Worm (Caenorhabditis elegans) whole organism, early embryonic: ENCODE results near the gene clec-140.

Experiments
- B0310.2 ChIP-seq: sonication (generic microtip); optimal IDR thresholded peaks from 2 replicates; lab custom pipeline; 2016; ENCODE audit warnings: mild to moderate bottlenecking, missing genetic modification characterization, missing compliant biosample characterization
- F13C5.2 ChIP-seq: sonication (generic microtip); optimal IDR thresholded peaks from 2 replicates; lab custom pipeline; 2017; ENCODE audit warnings: mild to moderate bottlenecking, missing genetic modification characterization, inconsistent platforms, missing compliant biosample characterization
- aly-1 ChIP-seq: sonication (generic microtip); optimal IDR thresholded peaks from 2 replicates; lab custom pipeline; 2016; ENCODE audit warnings: missing genetic modification characterization, missing compliant biosample characterization
- ama-1 ChIP-seq: fragments of 150-350 bp; optimal IDR thresholded peaks from 2 replicates; lab custom pipeline; 2014
- ceh-13 ChIP-seq: fragments of 200-800 bp; sonication (Bioruptor generic); optimal IDR thresholded peaks from 2 replicates; lab custom pipeline; 2018; ENCODE audit warnings: mild to moderate bottlenecking, missing genetic modification characterization, missing compliant biosample characterization
- ceh-36 ChIP-seq: sonication (generic microtip); optimal IDR thresholded peaks from 2 replicates; lab custom pipeline; 2016; ENCODE audit warnings: missing genetic modification characterization, inconsistent platforms, missing compliant biosample characterization
- ets-7 ChIP-seq: sonication (generic microtip); optimal IDR thresholded peaks from 2 replicates; lab custom pipeline; 2016; ENCODE audit warnings: missing genotype, missing genetic modification characterization, missing compliant biosample characterization
- flt-1 ChIP-seq: fragments of 200-800 bp; sonication (Bioruptor generic); IDR thresholded peaks from 2 replicates; pipeline ENCODE4 v1.3.6; 2022; ENCODE audit warnings: missing genetic modification characterization, missing compliant biosample characterization
- hmbx-1 ChIP-seq: sonication (generic microtip); optimal IDR thresholded peaks from 2 replicates; lab custom pipeline; 2016; ENCODE audit warnings: mild to moderate bottlenecking, missing genetic modification characterization, missing compliant biosample characterization
- hmg-4 ChIP-seq: fragments of 200-800 bp; sonication (Bioruptor generic); optimal IDR thresholded peaks from 2 replicates; lab custom pipeline; 2018; ENCODE audit warnings: mild to moderate bottlenecking, missing genetic modification characterization, missing compliant biosample characterization
- hnd-1 ChIP-seq: sonication (generic microtip); optimal IDR thresholded peaks from 2 replicates; lab custom pipeline; 2016; ENCODE audit warnings: missing genetic modification characterization, missing compliant biosample characterization
- pes-1 ChIP-seq: fragments of 200-800 bp; sonication (Bioruptor generic); IDR thresholded peaks from 2 replicates; pipeline ENCODE4 v1.3.6; 2022; ENCODE audit warnings: missing genetic modification reagents, missing genetic modification characterization, missing compliant biosample characterization
- scrt-1 ChIP-seq: fragments of 200-800 bp; sonication (Bioruptor generic); IDR thresholded peaks from 2 replicates; pipeline ENCODE4 v1.3.6; 2022; ENCODE audit warnings: missing genetic modification characterization, missing compliant biosample characterization
- sea-1 ChIP-seq: fragments of 200-800 bp; sonication (Bioruptor generic); conservative IDR thresholded peaks from 2 replicates; pipeline ENCODE4 v1.3.6; 2022; ENCODE audit warnings: missing genetic modification characterization, missing compliant biosample characterization
- tbx-11 ChIP-seq: fragments of 200-800 bp; sonication (Bioruptor generic); IDR thresholded peaks from 2 replicates; pipeline ENCODE4 v1.3.6; 2022; ENCODE audit warnings: missing genetic modification characterization, missing compliant biosample characterization
- tbx-37 ChIP-seq: fragments of 200-800 bp; sonication (Bioruptor generic); conservative IDR thresholded peaks from 2 replicates; pipeline ENCODE4 v1.3.6; 2022; ENCODE audit warnings: missing genetic modification reagents, missing genetic modification characterization, missing compliant biosample characterization
- tra-4 ChIP-seq: sonication (generic microtip); optimal IDR thresholded peaks from 2 replicates; lab custom pipeline; 2017; ENCODE audit warnings: missing genetic modification characterization, missing compliant biosample characterization

clec-140 gene

ce11 chrII:4681391-4681790, 8.5 kb downstream of the clec-140 start, which contains the start of gene T05A7.7:
TSS of gene T05A7.7 (minus strand) at chrII:4681491.
- no peak for TF ChIP-seq hnd-1 (tag; lab: Kevin White, UChicago)
- TF ChIP-seq hmbx-1 (tag; lab: Kevin White, UChicago): no peak
- no peak for TF ChIP-seq tbx-11

ce11 chrII:4683693-4684092, 10.8 kb downstream of the clec-140 start, which contains the start of gene sre-40:
TSS of gene sre-40 (minus strand) at chrII:4683793.
- TF ChIP-seq scrt-1 (GFP tag; lab: Robert Waterston, UW) (no peak), flt-1 (GFP tag; lab: Robert Waterston, UW) (no peak), ama-1 (no peak), hnd-1 (tag; lab: Kevin White, UChicago) (no peak), hmbx-1 (tag; lab: Kevin White, UChicago) (no peak), tbx-37 (GFP tag; lab: Robert Waterston, UW) (no peak), aly-1 (no peak), pes-1 (GFP tag; lab: Robert Waterston, UW) (no peak), tbx-11 (no peak), B0310.2 (tag; lab: Kevin White, UChicago) (no peak)

ce11 chrII:4684852-4685251, 12.0 kb downstream of the clec-140 start:
- TF ChIP-seq tra-4 (tag; lab: Kevin White, UChicago) (no peak), ceh-36 (tag; lab: Kevin White, UChicago) (no peak), F13C5.2 (tag; lab: Kevin White, UChicago) (no peak), tbx-11 (no peak), B0310.2 (tag; lab: Kevin White, UChicago) (no peak), pes-1 (GFP tag; lab: Robert Waterston, UW) (no peak), hnd-1 (tag; lab: Kevin White, UChicago) (no peak), ama-1 (no peak), hmbx-1 (tag; lab: Kevin White, UChicago) (no peak), ceh-13 (GFP tag; lab: Kevin White, UChicago) (no peak), ets-7 (no peak), hmg-4 (GFP tag; lab: Kevin White, UChicago) (no peak), aly-1 (no peak), scrt-1 (GFP tag; lab: Robert Waterston, UW) (no peak), sea-1 (GFP tag; lab: Robert Waterston, UW) (no peak), tbx-37 (GFP tag; lab: Robert Waterston, UW) (no peak), flt-1 (GFP tag; lab: Robert Waterston, UW) (no peak)

- no peak for TF ChIP-seq tbx-11
- no peak for TF ChIP-seq tra-4 (tag; lab: Kevin White, UChicago)
- no peak for TF ChIP-seq hnd-1 (tag; lab: Kevin White, UChicago)
- TF ChIP-seq ceh-36 (tag; lab: Kevin White, UChicago): no peak
- no peak for TF ChIP-seq scrt-1 (GFP tag; lab: Robert Waterston, UW)
- no peak for TF ChIP-seq F13C5.2 (tag; lab: Kevin White, UChicago)
- no peak for TF ChIP-seq aly-1
- no peak for TF ChIP-seq B0310.2 (tag; lab: Kevin White, UChicago)
- no peak for TF ChIP-seq hmg-4 (GFP tag; lab: Kevin White, UChicago)
- no peak for TF ChIP-seq sea-1 (GFP tag; lab: Robert Waterston, UW)
- TF ChIP-seq pes-1 (GFP tag; lab: Robert Waterston, UW): no peak
- no peak for TF ChIP-seq flt-1 (GFP tag; lab: Robert Waterston, UW)
- TF ChIP-seq ets-7: no peak
- no peak for TF ChIP-seq tbx-37 (GFP tag; lab: Robert Waterston, UW)
Observed at ce11 chrII:4686941-4687340, 14.1 kb downstream of the clec-140 start, which contains the start of gene sre-39. TSS of gene sre-39 (plus strand) at chrII:4687241.

ce11 chrII:4689477-4689876, 16.6 kb downstream of the clec-140 start, which contains the start of gene F10G7.12:
TSS of gene F10G7.12 (plus strand) at chrII:4689777.
- no peak for TF ChIP-seq F13C5.2 (tag; lab: Kevin White, UChicago)
- TF ChIP-seq pes-1 (GFP tag; lab: Robert Waterston, UW): no peak
- TF ChIP-seq aly-1: no peak
- TF ChIP-seq hmbx-1 (tag; lab: Kevin White, UChicago): no peak
- no peak for TF ChIP-seq hmg-4 (GFP tag; lab: Kevin White, UChicago)
- no peak for TF ChIP-seq ceh-13 (GFP tag; lab: Kevin White, UChicago)
- TF ChIP-seq scrt-1 (GFP tag; lab: Robert Waterston, UW): no peak

ce11 chrII:4693129-4693528, 20.3 kb downstream of the clec-140 start, which contains the start of gene F10G7.5:
TSS of gene F10G7.5 (plus strand) at chrII:4693414.
- no peak for TF ChIP-seq hnd-1 (tag; lab: Kevin White, UChicago)

ce11 chrII:4696055-4696454, 23.2 kb downstream of the clec-140 start:
- no peak for TF ChIP-seq ama-1
- no peak for TF ChIP-seq ceh-13 (GFP tag; lab: Kevin White, UChicago)
- no peak for TF ChIP-seq B0310.2 (tag; lab: Kevin White, UChicago)
- TF ChIP-seq flt-1 (GFP tag; lab: Robert Waterston, UW): no peak
- no peak for TF ChIP-seq tra-4 (tag; lab: Kevin White, UChicago)
- no peak for TF ChIP-seq hnd-1 (tag; lab: Kevin White, UChicago)
- TF ChIP-seq hmbx-1 (tag; lab: Kevin White, UChicago): no peak
- no peak for TF ChIP-seq pes-1 (GFP tag; lab: Robert Waterston, UW)
- TF ChIP-seq F13C5.2 (tag; lab: Kevin White, UChicago): no peak
- no peak for TF ChIP-seq aly-1
- TF ChIP-seq ceh-36 (tag; lab: Kevin White, UChicago): no peak
- no peak for TF ChIP-seq scrt-1 (GFP tag; lab: Robert Waterston, UW)
- no peak for TF ChIP-seq ets-7
- TF ChIP-seq sea-1 (GFP tag; lab: Robert Waterston, UW): no peak

- TF ChIP-seq pes-1 (GFP tag; lab: Robert Waterston, UW) (no peak), hmbx-1 (tag; lab: Kevin White, UChicago) (no peak), scrt-1 (GFP tag; lab: Robert Waterston, UW) (no peak), flt-1 (GFP tag; lab: Robert Waterston, UW) (no peak), tra-4 (tag; lab: Kevin White, UChicago) (no peak), tbx-11 (no peak), ceh-13 (GFP tag; lab: Kevin White, UChicago) (no peak), hnd-1 (tag; lab: Kevin White, UChicago) (no peak), hmg-4 (GFP tag; lab: Kevin White, UChicago) (no peak), tbx-37 (GFP tag; lab: Robert Waterston, UW) (no peak), ama-1 (no peak), B0310.2 (tag; lab: Kevin White, UChicago) (no peak), F13C5.2 (tag; lab: Kevin White, UChicago) (no peak), ceh-36 (tag; lab: Kevin White, UChicago) (no peak), ets-7 (no peak), sea-1 (GFP tag; lab: Robert Waterston, UW) (no peak), aly-1 (no peak)
Observed at ce11 chrII:4698266-4698771, 25.5 kb downstream of the clec-140 start, which contains the start of the genes rpn-5 and scc-1. TSS of gene rpn-5 (minus strand) at chrII:4698427. TSS of gene scc-1 (plus strand) at chrII:4698721.
